Worm (Caenorhabditis elegans): ENCODE measurements around the gene srx-130.

DNA sequence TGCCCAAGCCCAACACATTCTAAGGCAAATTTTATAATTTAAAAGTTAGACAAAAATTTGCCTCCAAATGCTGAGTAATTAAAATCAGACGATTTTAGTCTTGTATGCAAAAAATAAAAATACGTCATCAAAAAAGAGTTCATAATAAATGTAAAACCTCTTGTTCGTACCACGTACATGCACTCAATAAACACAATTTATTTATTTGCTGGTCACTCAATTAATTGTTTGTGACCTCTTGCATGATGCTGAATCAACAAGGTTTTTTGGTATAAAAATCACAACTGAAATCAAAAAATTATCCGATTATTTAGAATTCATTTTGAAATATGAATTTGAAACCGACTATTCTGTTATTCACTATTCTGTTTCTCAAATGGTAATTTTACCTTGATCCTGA is 6.9 kb downstream of the srx-130 start, which contains the start of gene hpx-2:
- TF ChIP-seq ama-1 (optimal IDR thresholded peaks at IDR 0.05) (no peak), tra-4 (tag; optimal IDR thresholded peaks at IDR 0.05) (no peak), hmbx-1 (tag; optimal IDR thresholded peaks at IDR 0.05) (no peak), flt-1 (GFP tag; IDR thresholded peaks at IDR 0.05) (no peak), scrt-1 (GFP tag; IDR thresholded peaks at IDR 0.05) (no peak), ets-7 (tag; optimal IDR thresholded peaks at IDR 0.05) (no peak), tbx-11 (GFP tag; IDR thresholded peaks at IDR 0.05) (no peak), hmg-4 (GFP tag; optimal IDR thresholded peaks at IDR 0.05) (no peak), ceh-36 (tag; optimal IDR thresholded peaks at IDR 0.05) (no peak)

Measured in whole organism, early embryonic.